Fruit fly (Drosophila melanogaster): ENCODE measurements around the gene CG18787.

dm6 chr2L:12045578-12045940, 46.4 kb upstream of the CG18787 start:
- TF ChIP-seq CG8478 (optimal IDR thresholded peaks at IDR 0.05), result no peak
- TF ChIP-seq EcR (GFP tag; optimal IDR thresholded peaks at IDR 0.05), result peak in 1 of 2 experiments; percentile 42
- no peak for TF ChIP-seq usp (GFP tag; optimal IDR thresholded peaks at IDR 0.05)
- no peak for TF ChIP-seq psq (optimal IDR thresholded peaks at IDR 0.05)
- no peak for TF ChIP-seq pan (optimal IDR thresholded peaks at IDR 0.05)

Data from whole organism.